Worm (Caenorhabditis elegans) whole organism, L3 larva: ENCODE measurements around the gene zif-1.

ENCODE experiments used
- ZK546.5 ChIP-seq: sonication (generic microtip); optimal IDR thresholded peaks from 2 replicates; lab custom pipeline; 2017; ENCODE audit warnings: missing biosample characterization, missing genetic modification characterization
- aly-2 ChIP-seq: fragments of 150-350 bp; optimal IDR thresholded peaks from 2 replicates; lab custom pipeline; 2014; ENCODE audit warnings: missing biosample characterization, missing genetic modification characterization
- ama-1 ChIP-seq: fragments of 150-350 bp; optimal IDR thresholded peaks from 2 replicates; lab custom pipeline; 2018
- elt-1 ChIP-seq: fragments of 150-350 bp; optimal IDR thresholded peaks from 2 replicates; lab custom pipeline; 2014; ENCODE audit warnings: missing biosample characterization, missing genetic modification characterization
- fkh-2 ChIP-seq: fragments of 150-350 bp; optimal IDR thresholded peaks from 2 replicates; lab custom pipeline; 2014; ENCODE audit warnings: missing biosample characterization, missing genetic modification reagents, missing genetic modification characterization
- fos-1 ChIP-seq: fragments of 150-350 bp; optimal IDR thresholded peaks from 2 replicates; lab custom pipeline; 2014; ENCODE audit warnings: missing biosample characterization, missing genetic modification characterization
- lin-15B ChIP-seq: fragments of 150-350 bp; optimal IDR thresholded peaks from 2 replicates; lab custom pipeline; 2014; ENCODE audit warnings: missing biosample characterization, missing genetic modification characterization
- mml-1 ChIP-seq: fragments of 150-350 bp; sonication (generic microtip); optimal IDR thresholded peaks from 3 replicates; lab custom pipeline; 2014; ENCODE audit warnings: missing biosample characterization, missing genetic modification characterization
- nhr-237 ChIP-seq: fragments of 150-350 bp; optimal IDR thresholded peaks from 2 replicates; lab custom pipeline; 2014; ENCODE audit warnings: missing biosample characterization, missing genetic modification characterization
- nhr-76 ChIP-seq: fragments of 150-350 bp; sonication (generic microtip); optimal IDR thresholded peaks from 5 replicates; lab custom pipeline; 2014; ENCODE audit warnings: missing biosample characterization, missing genetic modification characterization
- unc-39 ChIP-seq: sonication (generic microtip); optimal IDR thresholded peaks from 4 replicates; lab custom pipeline; 2017; ENCODE audit warnings: missing biosample characterization, missing genetic modification characterization
- ztf-11 ChIP-seq: fragments of 150-350 bp; optimal IDR thresholded peaks from 2 replicates; lab custom pipeline; 2014; ENCODE audit warnings: missing biosample characterization, missing genetic modification characterization
- ztf-4 ChIP-seq: fragments of 150-350 bp; optimal IDR thresholded peaks from 2 replicates; lab custom pipeline; 2014; ENCODE audit warnings: missing biosample characterization, missing genetic modification characterization

- TF ChIP-seq fos-1 (tag; lab: Kevin White, UChicago) (no peak), ama-1 (lab: Kevin White, UChicago) (no peak), fkh-2 (tag; lab: Kevin White, UChicago) (no peak), ztf-11 (no peak), ztf-4 (tag; lab: Kevin White, UChicago) (no peak), elt-1 (tag; lab: Kevin White, UChicago) (no peak), nhr-237 (tag; lab: Kevin White, UChicago) (no peak), unc-39 (tag; lab: Kevin White, UChicago) (no peak), ZK546.5 (tag; lab: Kevin White, UChicago) (no peak), mml-1 (no peak), aly-2 (tag; lab: Kevin White, UChicago) (no peak), nhr-76 (no peak), lin-15B (tag; lab: Kevin White, UChicago) (no peak)
These were observed 47.0 kb upstream of the zif-1 start for ce11 chrIII:8955536-8955935.
